Fruit fly (Drosophila melanogaster): ENCODE measurements around the gene Desat1.
"Not testable (repeated sequence)": the region's sequence is repeated elsewhere in the genome, so short reads cannot be mapped to it uniquely, and the experiment has no call there.

- not testable (repeated sequence) for TF ChIP-seq rn (GFP tag; IDR thresholded peaks at IDR 0.05); EcR (GFP tag; optimal IDR thresholded peaks at IDR 0.05); Pif1B (GFP tag; optimal IDR thresholded peaks at IDR 0.05); fd96Ca (GFP tag; IDR thresholded peaks at IDR 0.05)
These were observed 28.3 kb downstream of the Desat1 start, which contains the start of gene Hsp70Ba for dm6 chr3R:12467675-12468074.
